Worm (Caenorhabditis elegans) whole organism, midembryonic: ENCODE data around the gene M03F8.1.

Source experiments
- cog-1 ChIP-seq: sonication (generic microtip); optimal IDR thresholded peaks from 2 replicates; lab custom pipeline; 2016; ENCODE audit warnings: missing genetic modification characterization, missing compliant biosample characterization
- flt-1 ChIP-seq: fragments of 200-800 bp; sonication (Bioruptor generic); IDR thresholded peaks from 2 replicates; pipeline ENCODE4 v1.3.6; 2022; ENCODE audit warnings: missing genetic modification characterization, missing compliant biosample characterization
- med-1 ChIP-seq: sonication (generic microtip); optimal IDR thresholded peaks from 2 replicates; lab custom pipeline; 2017; ENCODE audit warnings: missing genetic modification characterization, mild to moderate bottlenecking, missing compliant biosample characterization, antibody characterized with exemption, missing genetic modification reagents; ENCODE audit not compliant: insufficient read depth
- tab-1 ChIP-seq: fragments of 200-800 bp; sonication (Bioruptor generic); IDR thresholded peaks from 2 replicates; pipeline ENCODE4 v1.3.6; 2022; ENCODE audit warnings: missing genetic modification characterization, missing compliant biosample characterization
- ztf-29 ChIP-seq: fragments of 200-800 bp; sonication (Bioruptor generic); IDR thresholded peaks from 2 replicates; pipeline ENCODE4 v1.3.6; 2022; ENCODE audit warnings: missing genetic modification reagents, missing genetic modification characterization, missing compliant biosample characterization

DNA sequence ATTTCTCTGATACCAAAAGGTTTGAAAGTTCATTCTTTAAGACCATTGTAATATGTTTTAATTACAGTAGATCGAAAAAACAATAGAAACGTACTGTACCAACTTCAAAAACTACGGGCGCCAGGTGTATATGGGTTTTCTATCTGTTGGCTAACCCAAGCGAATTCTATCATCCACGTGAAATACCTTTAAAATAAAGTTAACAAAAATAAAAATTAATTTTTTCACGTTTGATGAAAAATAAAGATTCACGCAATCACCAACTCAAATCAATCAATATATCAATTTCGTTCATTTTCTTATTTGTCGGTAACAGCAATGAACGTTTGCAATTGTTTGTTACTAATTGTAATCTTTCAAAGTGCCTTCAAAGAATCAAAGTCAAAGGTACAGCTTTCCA is 44.1 kb upstream of the M03F8.1 start, which contains the start of gene C04E6.4:
- no peak for TF ChIP-seq tab-1
- no peak for TF ChIP-seq med-1
- TF ChIP-seq ztf-29 (GFP tag; lab: Robert Waterston, UW), result no peak
- TF ChIP-seq cog-1 (tag; lab: Kevin White, UChicago), result no peak
- no peak for TF ChIP-seq flt-1 (GFP tag; lab: Robert Waterston, UW)
